Worm (Caenorhabditis elegans) whole organism, dauer: ENCODE data around the gene ZC262.7.

ENCODE experiments used
- unc-62 ChIP-seq: sonication (generic microtip); optimal IDR thresholded peaks from 2 replicates; lab custom pipeline; 2017; ENCODE audit warnings: missing biosample characterization, missing genetic modification reagents, missing genetic modification characterization

ZC262.7 gene

ce11 chrIII:8308238-8308637 is 35.9 kb downstream of the ZC262.7 start, which contains the start of gene F10E9.4:
Gene F10E9.4, plus strand, starts transcription at chrIII:8308538.
- TF ChIP-seq unc-62 (GFP tag; lab: Kevin White, UChicago): no peak

- TF ChIP-seq unc-62 (GFP tag; lab: Kevin White, UChicago): no peak
Observed at ce11 chrIII:8307356-8307755, 36.8 kb downstream of the ZC262.7 start, which contains the start of the genes F10E9.7 and F10E9.5. Gene F10E9.7, minus strand, starts transcription at chrIII:8307441. Gene F10E9.5, plus strand, starts transcription at chrIII:8307592.

DNA sequence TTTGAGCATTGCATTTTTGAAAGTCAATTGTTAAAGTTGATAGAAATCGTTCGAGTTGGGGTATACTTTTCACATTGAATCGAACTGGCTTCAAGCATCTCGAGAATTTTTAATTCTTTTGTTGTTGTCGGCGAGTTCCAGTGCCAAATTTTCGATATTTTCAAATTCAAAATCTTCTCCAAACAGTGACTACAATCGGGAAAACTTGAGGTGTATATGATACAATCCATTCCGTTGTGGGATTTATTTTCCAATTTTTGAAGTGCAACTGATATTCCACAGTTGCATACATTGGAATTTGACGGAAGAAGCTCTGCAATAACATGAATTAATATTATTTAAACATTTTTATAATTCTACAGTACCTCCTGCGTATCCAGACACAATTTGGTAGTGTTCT is 38.3 kb downstream of the ZC262.7 start:
- TF ChIP-seq unc-62 (GFP tag; lab: Kevin White, UChicago): no peak

- no peak for TF ChIP-seq unc-62 (GFP tag; lab: Kevin White, UChicago)
Observed at ce11 chrIII:8305304-8305703, 38.8 kb downstream of the ZC262.7 start.

DNA sequence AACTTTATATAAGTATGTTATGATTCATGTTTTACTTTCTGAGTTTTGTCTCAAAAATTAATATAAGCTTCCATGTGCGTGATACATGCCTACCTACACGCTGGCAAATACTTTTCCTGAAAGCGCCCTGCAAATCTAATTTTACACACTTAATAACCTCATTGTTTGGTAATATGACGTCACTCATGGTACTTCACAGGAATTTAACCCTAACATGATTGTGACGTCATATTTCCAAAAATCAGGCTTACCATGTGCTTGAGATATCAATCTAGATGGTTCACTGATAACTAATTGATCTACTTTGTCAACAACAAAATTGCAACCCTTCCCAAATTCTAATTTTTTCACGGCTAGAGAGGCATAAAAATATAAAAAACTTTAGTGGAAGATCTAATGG is 40.7 kb downstream of the ZC262.7 start:
- no peak for TF ChIP-seq unc-62 (GFP tag; lab: Kevin White, UChicago)

- TF ChIP-seq unc-62 (GFP tag; lab: Kevin White, UChicago): no peak
Observed at ce11 chrIII:8300860-8301396, 43.2 kb downstream of the ZC262.7 start.

DNA sequence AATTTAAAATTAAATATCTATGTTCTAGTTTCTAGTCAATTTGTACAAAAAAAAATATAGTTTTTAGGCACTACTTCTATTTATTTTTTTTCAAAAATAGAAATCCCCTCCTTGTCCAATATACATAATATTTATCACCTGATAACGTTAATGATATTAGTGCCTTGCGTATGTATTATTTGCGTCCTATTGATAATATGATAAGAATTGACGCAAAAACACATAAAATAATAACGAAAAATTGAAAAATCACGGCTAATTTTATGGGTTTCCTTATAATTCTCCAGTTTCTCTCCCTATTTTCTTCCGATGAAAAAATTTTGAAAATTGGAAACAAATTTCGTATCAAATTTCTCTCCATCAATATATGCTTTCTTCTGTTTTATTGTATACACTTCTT is 44.4 kb downstream of the ZC262.7 start:
- TF ChIP-seq unc-62 (GFP tag; lab: Kevin White, UChicago): no peak

DNA sequence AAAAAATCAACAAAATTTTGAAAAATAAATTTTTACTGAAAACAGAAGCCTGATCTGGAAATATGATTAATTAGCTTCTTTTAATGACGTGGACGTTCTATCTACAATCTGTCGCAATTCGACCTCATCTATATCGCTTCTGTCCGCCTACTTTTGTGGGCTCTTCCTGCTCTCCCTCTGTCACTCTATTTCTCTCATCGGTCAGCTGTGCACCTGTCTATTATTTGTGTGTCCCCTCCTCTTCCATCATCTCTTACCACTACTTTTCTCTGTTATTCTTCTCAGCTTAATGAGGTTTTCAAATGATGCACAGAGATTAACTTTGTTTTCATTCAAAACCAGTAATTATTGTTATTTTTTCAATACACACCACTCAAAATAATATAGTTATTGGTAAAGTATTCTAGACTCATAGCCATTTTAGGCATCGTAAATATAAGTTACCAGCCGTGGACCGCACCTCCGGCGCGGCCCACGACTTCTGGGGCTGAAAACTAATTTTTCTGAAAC is 45.0 kb downstream of the ZC262.7 start:
- TF ChIP-seq unc-62 (GFP tag; lab: Kevin White, UChicago): no peak

ce11 chrIII:8298216-8298920 is 45.8 kb downstream of the ZC262.7 start:
- TF ChIP-seq unc-62 (GFP tag; lab: Kevin White, UChicago): no peak
